Fruit fly (Drosophila melanogaster): ENCODE results near the gene mamo.

mamo gene

DNA sequence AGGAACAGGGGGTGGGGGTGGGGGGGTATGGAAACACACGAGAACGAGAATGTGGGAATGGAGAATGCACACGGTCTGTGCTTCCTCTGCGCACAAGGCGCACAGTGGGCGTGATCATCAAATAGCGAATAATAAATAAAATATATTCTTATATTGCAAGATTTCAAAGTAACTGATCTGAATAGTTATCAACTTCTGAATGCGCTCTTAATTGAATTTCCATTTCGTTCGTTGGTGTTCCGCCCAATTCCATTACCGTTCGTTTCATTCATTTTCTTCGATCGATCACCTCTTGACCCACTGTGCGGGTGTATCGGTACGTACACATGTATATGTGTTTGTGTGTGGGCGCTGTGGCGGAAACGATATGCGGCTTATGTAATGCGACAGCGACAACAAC, 54.1 kb downstream of the mamo start:
- TF ChIP-seq gsb (GFP tag; IDR thresholded peaks at IDR 0.05): no peak
- peak; percentile 40 for TF ChIP-seq sens (GFP tag)

DNA sequence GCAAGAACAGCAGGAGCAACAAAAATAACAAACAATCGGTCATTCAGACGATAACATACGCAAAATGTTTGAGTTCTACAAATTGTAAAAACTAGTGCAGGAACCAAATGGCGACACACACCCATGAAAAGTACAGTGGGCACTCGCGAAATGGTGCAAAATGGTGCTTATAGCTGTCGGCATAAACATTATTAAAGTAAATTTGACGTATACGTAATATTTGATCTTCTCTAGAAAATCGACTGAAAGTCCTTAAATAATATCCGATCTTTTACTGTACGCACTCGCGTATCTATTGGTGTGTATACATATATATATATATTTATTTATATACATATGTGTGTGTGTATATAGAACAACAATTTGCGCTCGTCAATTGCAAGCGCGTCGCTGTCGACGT, 54.8 kb downstream of the mamo start:
- TF ChIP-seq Drgx (GFP tag; IDR thresholded peaks at IDR 0.05): peak; percentile 66
- TF ChIP-seq CG9215 (GFP tag; IDR thresholded peaks at IDR 0.05): no peak
- no peak for TF ChIP-seq CG17186 (GFP tag; optimal IDR thresholded peaks at IDR 0.05)

DNA sequence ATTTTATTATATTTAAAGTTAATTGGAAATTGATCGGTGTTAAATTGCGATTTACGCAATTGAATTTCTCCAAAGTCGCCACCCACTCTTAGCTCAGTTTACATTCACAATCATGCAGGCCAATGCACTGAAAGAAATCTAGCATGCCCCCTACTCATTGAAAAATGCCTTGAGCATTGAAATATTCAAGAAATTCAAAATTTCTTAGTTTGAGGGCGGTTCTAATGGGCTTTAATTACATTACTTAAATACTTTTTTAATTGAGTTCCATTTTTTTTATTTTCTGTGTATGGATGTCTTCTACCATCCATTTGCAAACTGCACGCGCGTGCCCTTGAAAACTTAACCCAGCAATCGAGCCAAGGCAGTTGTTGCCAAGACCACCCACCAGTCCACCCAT, 55.9 kb downstream of the mamo start:
- TF ChIP-seq exex (tag; optimal IDR thresholded peaks at IDR 0.05) (no peak), Drgx (GFP tag; IDR thresholded peaks at IDR 0.05) (peak; percentile 50; the same call in 1 of the 2 replicates), zen2 (GFP tag; IDR thresholded peaks at IDR 0.05; ENCODE audit: partially characterized antibody) (no peak)

DNA sequence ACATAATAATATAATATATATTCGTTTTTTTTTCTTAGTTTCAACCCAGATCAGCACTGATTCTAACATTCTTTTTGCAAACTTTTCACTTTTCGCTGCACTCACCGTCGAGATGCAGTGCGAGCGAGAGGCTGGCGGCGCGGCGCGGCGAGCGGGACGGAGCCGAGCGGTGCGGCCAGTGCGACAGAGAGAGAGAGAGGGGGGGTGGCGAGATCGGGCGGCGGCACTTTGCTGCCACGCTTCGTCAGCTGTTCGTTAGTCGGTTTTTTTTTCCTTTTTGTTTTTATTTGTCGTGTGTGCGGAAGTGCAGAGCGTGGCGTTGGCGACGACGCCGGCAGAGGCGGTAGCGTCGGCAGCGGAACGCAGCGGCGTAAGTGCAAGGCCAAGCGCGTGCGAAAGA, 56.5 kb downstream of the mamo start:
- peak; percentile 38 for TF ChIP-seq CG1832 (GFP tag; optimal IDR thresholded peaks at IDR 0.05)
- TF ChIP-seq Drgx (GFP tag; IDR thresholded peaks at IDR 0.05): peak; percentile 17; the same call in 1 of the 2 replicates
- no peak for TF ChIP-seq CG11723 (GFP tag; optimal IDR thresholded peaks at IDR 0.05)
- no peak for TF ChIP-seq CG14667 (GFP tag; IDR thresholded peaks at IDR 0.05)
- no peak for TF ChIP-seq tio (GFP tag; optimal IDR thresholded peaks at IDR 0.05)
- TF ChIP-seq Deaf1 (tag; optimal IDR thresholded peaks at IDR 0.05): peak; percentile 50
- TF ChIP-seq Elba2 (GFP tag; optimal IDR thresholded peaks at IDR 0.05): no peak
- TF ChIP-seq Adf1 (GFP tag; IDR thresholded peaks at IDR 0.05): 0 out of 2 replicates have a peak, but pooled peaks have one; percentile 12
- peak; percentile 75 for TF ChIP-seq crol (GFP tag; IDR thresholded peaks at IDR 0.05)
- TF ChIP-seq salm (tag; optimal IDR thresholded peaks at IDR 0.05): no peak
- no peak for TF ChIP-seq dpn (GFP tag; optimal IDR thresholded peaks at IDR 0.05)
- TF ChIP-seq ATbp (GFP tag; optimal IDR thresholded peaks at IDR 0.05): no peak
- TF ChIP-seq CG7271 (tag; optimal IDR thresholded peaks at IDR 0.05): no peak
- no peak for TF ChIP-seq stc (GFP tag; IDR thresholded peaks at IDR 0.05)
- TF ChIP-seq exex (tag; optimal IDR thresholded peaks at IDR 0.05): no peak
- TF ChIP-seq org-1 (GFP tag; optimal IDR thresholded peaks at IDR 0.05): no peak
- TF ChIP-seq Nf-YA (GFP tag; IDR thresholded peaks at IDR 0.05): no peak

DNA sequence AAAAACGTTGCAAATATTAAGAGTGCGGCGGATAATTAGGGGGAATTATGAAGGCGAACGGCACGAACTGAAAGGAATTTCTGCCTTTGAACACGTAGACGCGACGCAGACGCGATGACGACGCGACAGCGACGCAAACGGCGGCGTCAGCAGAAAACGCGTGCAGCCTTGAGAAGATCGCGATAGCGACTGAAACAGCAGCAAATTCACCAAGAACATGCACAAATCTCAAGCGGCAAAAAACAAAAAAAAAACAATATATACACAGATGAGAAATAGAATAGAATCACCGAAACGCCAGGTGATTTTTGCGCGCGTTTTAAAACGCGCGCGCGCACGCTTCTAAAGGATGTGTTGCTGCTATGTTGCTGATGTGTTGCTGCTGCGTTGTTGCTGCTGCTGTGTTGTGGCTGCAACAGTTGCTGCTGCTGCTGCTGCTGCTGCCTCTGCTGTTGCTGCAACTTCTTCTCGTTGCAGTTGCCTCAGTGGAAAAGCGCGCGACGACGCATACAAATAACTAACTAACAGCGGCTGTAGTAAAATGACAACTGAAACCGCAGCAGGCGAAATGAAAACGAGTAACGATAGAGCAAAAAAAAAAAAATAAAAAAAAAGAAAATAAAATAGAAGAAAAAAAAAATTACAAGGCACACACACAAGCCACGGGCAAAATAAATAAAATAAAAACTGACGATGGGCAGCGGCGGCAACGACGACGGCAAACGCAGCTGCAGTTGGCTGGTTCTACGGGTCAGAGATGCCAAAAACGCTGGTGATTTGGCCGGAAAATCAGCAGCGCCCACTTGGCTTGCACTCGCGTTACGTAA, 57.3 kb downstream of the mamo start:
- no peak for TF ChIP-seq sc (optimal IDR thresholded peaks at IDR 0.05)
- TF ChIP-seq sc (GFP tag; optimal IDR thresholded peaks at IDR 0.05): no peak
- no peak for TF ChIP-seq org-1 (GFP tag; optimal IDR thresholded peaks at IDR 0.05)
- TF ChIP-seq sna (GFP tag; IDR thresholded peaks at IDR 0.05; ENCODE audit: partially characterized antibody): no peak
- no peak for TF ChIP-seq tin (GFP tag; optimal IDR thresholded peaks at IDR 0.05)
- TF ChIP-seq CG10979 (tag; optimal IDR thresholded peaks at IDR 0.05): no peak
- TF ChIP-seq Hr39 (optimal IDR thresholded peaks at IDR 0.05): peak; percentile 92
- TF ChIP-seq CG8359 (GFP tag; optimal IDR thresholded peaks at IDR 0.05; ENCODE audit: borderline replicate concordance): peak; percentile 95
- TF ChIP-seq CG13624 (GFP tag; optimal IDR thresholded peaks at IDR 0.05): no peak
- no peak for TF ChIP-seq kni (GFP tag; optimal IDR thresholded peaks at IDR 0.05)
- no peak for TF ChIP-seq E2f2 (GFP tag; IDR thresholded peaks at IDR 0.05)
- peak; percentile 63 for TF ChIP-seq Drgx (GFP tag; IDR thresholded peaks at IDR 0.05)

Measured in whole organism, embryonic.